Worm (Caenorhabditis elegans): ENCODE data around the gene fbxa-59.

Gene fbxa-59

DNA sequence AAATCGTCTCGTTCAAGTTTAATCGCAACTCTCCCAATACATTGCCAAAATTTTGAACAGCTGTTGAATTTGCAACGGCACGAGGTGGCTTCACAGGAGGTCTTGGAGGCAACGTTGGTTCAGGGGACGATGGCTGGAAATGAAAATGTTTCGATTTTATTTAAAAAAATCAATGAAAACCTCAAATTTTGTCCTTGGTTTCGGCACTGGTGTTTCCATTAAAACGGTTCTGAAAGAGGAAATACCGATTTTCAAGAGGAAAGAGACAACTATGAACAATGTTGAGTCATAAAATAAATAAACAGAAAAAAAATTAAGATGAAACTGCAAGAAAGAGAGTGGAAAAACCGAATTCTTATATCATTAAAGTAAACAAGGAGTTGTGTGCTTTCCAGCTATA is 36.0 kb downstream of the fbxa-59 start, which contains the start of gene F23H11.4:
Gene F23H11.4 (minus strand): TSS at position 229 of the 400 bp plus-strand sequence.
- no peak for TF ChIP-seq vab-7 (GFP tag; IDR thresholded peaks at IDR 0.05)
- peak; percentile 73 for TF ChIP-seq aha-1 (tag)
- TF ChIP-seq F44E2.7 (GFP tag; IDR thresholded peaks at IDR 0.05), result no peak
- TF ChIP-seq nhr-28 (tag; optimal IDR thresholded peaks at IDR 0.05), result no peak

DNA sequence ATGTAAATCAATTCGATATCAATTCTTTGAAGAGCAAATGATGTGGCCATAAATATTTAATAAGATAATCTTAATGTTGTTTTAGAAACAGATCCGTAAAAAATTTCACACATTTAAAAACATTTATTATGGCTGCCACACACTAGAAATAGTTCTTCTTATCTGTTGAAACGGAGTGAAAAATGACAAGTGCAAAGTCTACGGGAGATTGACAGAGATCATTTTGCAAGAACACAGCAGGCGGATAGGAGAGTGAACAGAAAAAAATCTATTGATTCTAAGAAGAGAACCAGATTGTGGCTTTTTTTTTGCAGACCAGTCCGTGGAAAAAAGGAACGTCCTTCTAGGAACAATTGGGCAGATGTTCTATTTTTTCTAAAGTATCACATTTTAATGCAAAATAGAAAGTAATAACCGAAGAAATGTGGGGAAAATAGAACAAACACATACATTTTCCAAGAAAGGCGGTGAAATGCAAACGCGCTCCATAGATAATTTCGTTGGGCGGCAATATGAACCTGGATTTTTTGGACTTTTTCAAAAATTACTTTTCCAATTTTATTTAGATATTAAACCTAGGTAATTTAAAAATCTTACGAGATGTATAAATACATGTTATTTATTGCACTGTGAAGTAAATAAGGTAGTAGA is 41.6 kb downstream of the fbxa-59 start:
- TF ChIP-seq unc-62 (GFP tag; optimal IDR thresholded peaks at IDR 0.05 in 1 of 2), result peak in 1 of 2 experiments; percentile 87
- TF ChIP-seq unc-62 (tag; optimal IDR thresholded peaks at IDR 0.05), result no peak
- no peak for TF ChIP-seq ces-1 (GFP tag; optimal IDR thresholded peaks at IDR 0.05)
- peak; percentile 98 for TF ChIP-seq aha-1 (tag)
- no peak for TF ChIP-seq nhr-111 (GFP tag; optimal IDR thresholded peaks at IDR 0.05)
- TF ChIP-seq pqm-1 (tag; optimal IDR thresholded peaks at IDR 0.05), result peak; percentile 19
- no peak for TF ChIP-seq daf-16 (GFP tag; optimal IDR thresholded peaks at IDR 0.05)
- TF ChIP-seq daf-16 (tag; optimal IDR thresholded peaks at IDR 0.05), result peak; percentile 17
- TF ChIP-seq dve-1 (tag; optimal IDR thresholded peaks at IDR 0.05; ENCODE audit: insufficient read depth), result peak; percentile 27
- TF ChIP-seq unc-39 (tag; optimal IDR thresholded peaks at IDR 0.05), result no peak
- no peak for TF ChIP-seq mxl-3 (GFP tag; optimal IDR thresholded peaks at IDR 0.05)
- TF ChIP-seq arid-1 (GFP tag; conservative IDR thresholded peaks at IDR 0.05), result no peak
- peak in 1 of 2 experiments; percentile 33 for TF ChIP-seq lsy-2 (tag; optimal IDR thresholded peaks at IDR 0.05)
- no peak for TF ChIP-seq ctbp-1 (GFP tag; IDR thresholded peaks at IDR 0.05)
- no peak for TF ChIP-seq ceh-62 (tag; optimal IDR thresholded peaks at IDR 0.05)
- TF ChIP-seq dmd-6 (GFP tag; IDR thresholded peaks at IDR 0.05), result peak; percentile 54
- TF ChIP-seq ceh-28 (tag; optimal IDR thresholded peaks at IDR 0.05), result no peak
- TF ChIP-seq lin-38 (GFP tag; IDR thresholded peaks at IDR 0.05), result peak; percentile 92
- TF ChIP-seq attf-4 (tag; optimal IDR thresholded peaks at IDR 0.05), result no peak
- peak; percentile 14 for TF ChIP-seq nhr-48 (tag; optimal IDR thresholded peaks at IDR 0.05)
- TF ChIP-seq hlh-11 (tag; optimal IDR thresholded peaks at IDR 0.05), result peak; percentile 38
- no peak for TF ChIP-seq ztf-11 (tag; optimal IDR thresholded peaks at IDR 0.05)
- peak; percentile 70 for TF ChIP-seq dpl-1 (GFP tag; optimal IDR thresholded peaks at IDR 0.05)
- peak; percentile 5 for TF ChIP-seq nhr-28 (tag; optimal IDR thresholded peaks at IDR 0.05)
- TF ChIP-seq pha-4 (GFP tag; IDR thresholded peaks at IDR 0.05), result no peak
- TF ChIP-seq pha-4 (tag; optimal IDR thresholded peaks at IDR 0.05), result peak; percentile 0
- TF ChIP-seq saeg-2 (GFP tag; IDR thresholded peaks at IDR 0.05), result no peak
- 0 out of 2 replicates have a peak, but pooled peaks have one; percentile 34 for TF ChIP-seq daf-19 (GFP tag; conservative IDR thresholded peaks at IDR 0.05)
- no peak for TF ChIP-seq mdl-1 (tag; optimal IDR thresholded peaks at IDR 0.05)
- no peak for TF ChIP-seq madf-5 (GFP tag; IDR thresholded peaks at IDR 0.05)
- no peak for TF ChIP-seq ceh-44 (GFP tag; IDR thresholded peaks at IDR 0.05)
- no peak for TF ChIP-seq aly-2 (tag; optimal IDR thresholded peaks at IDR 0.05)
- peak; percentile 20; the same call in 1 of the 2 replicates for TF ChIP-seq Y48G9A.11 (GFP tag; IDR thresholded peaks at IDR 0.05)
- no peak for TF ChIP-seq daf-12 (tag; optimal IDR thresholded peaks at IDR 0.05)
- TF ChIP-seq dmd-9 (GFP tag; IDR thresholded peaks at IDR 0.05), result no peak
- no peak for TF ChIP-seq ZK546.5 (tag; optimal IDR thresholded peaks at IDR 0.05)
- peak; percentile 6 for TF ChIP-seq mep-1 (tag; optimal IDR thresholded peaks at IDR 0.05)
- peak; percentile 26 for TF ChIP-seq mes-2 (tag; optimal IDR thresholded peaks at IDR 0.05; ENCODE audit: poor library complexity, severe bottlenecking)

DNA sequence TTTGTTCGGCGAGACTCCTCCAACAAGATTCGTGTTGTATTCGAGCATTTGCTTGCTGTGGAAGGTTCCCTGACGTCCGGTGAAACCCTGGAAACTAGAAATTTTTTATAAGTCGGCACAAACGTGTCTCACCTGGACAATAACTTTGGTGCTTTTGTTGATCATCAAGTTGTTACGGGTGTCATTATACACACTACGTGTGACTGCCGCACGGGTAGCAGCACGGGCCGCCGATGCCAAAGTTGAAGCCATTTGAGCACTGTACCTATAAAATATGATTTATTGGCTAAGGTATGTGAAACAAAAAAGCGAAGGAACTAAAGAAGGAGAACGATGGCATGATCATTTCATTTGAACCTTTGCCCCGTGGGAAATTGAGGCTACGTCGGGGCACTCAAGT is 42.1 kb downstream of the fbxa-59 start, which contains the start of gene sucl-2:
Gene sucl-2 (minus strand): TSS at position 265 of the 400 bp plus-strand sequence.
- TF ChIP-seq hmg-1.1 (GFP tag; IDR thresholded peaks at IDR 0.05) (no peak), nhr-48 (tag; optimal IDR thresholded peaks at IDR 0.05) (no peak), nhr-102 (tag; optimal IDR thresholded peaks at IDR 0.05) (no peak), dmd-8 (GFP tag; IDR thresholded peaks at IDR 0.05) (0 out of 2 replicates have a peak, but pooled peaks have one; percentile 51)

Data from whole organism, L4 larva.